Worm (Caenorhabditis elegans) whole organism, midembryonic: Measurements from ENCODE around the gene bbs-8.

Experiments
- T22C8.4 ChIP-seq: fragments of 200-800 bp; sonication (Bioruptor generic); IDR thresholded peaks from 2 replicates; pipeline ENCODE4 v1.3.6; 2022; ENCODE audit warnings: missing genetic modification characterization, missing compliant biosample characterization
- cog-1 ChIP-seq: sonication (generic microtip); optimal IDR thresholded peaks from 2 replicates; lab custom pipeline; 2016; ENCODE audit warnings: missing genetic modification characterization, missing compliant biosample characterization
- flt-1 ChIP-seq: fragments of 200-800 bp; sonication (Bioruptor generic); IDR thresholded peaks from 2 replicates; pipeline ENCODE4 v1.3.6; 2022; ENCODE audit warnings: missing genetic modification characterization, missing compliant biosample characterization
- klf-2 ChIP-seq: fragments of 200-800 bp; sonication (Bioruptor generic); conservative IDR thresholded peaks from 2 replicates; pipeline ENCODE4 v1.3.6; 2022; ENCODE audit warnings: missing genetic modification reagents, missing genetic modification characterization, missing compliant biosample characterization
- med-1 ChIP-seq: sonication (generic microtip); optimal IDR thresholded peaks from 2 replicates; lab custom pipeline; 2017; ENCODE audit warnings: missing genetic modification characterization, mild to moderate bottlenecking, missing compliant biosample characterization, antibody characterized with exemption, missing genetic modification reagents; ENCODE audit not compliant: insufficient read depth
- ref-1 ChIP-seq: fragments of 200-800 bp; sonication (Bioruptor generic); conservative IDR thresholded peaks from 2 replicates; pipeline ENCODE4 v1.3.6; 2022; ENCODE audit warnings: missing genetic modification reagents, missing genetic modification characterization, missing compliant biosample characterization
- tab-1 ChIP-seq: fragments of 200-800 bp; sonication (Bioruptor generic); IDR thresholded peaks from 2 replicates; pipeline ENCODE4 v1.3.6; 2022; ENCODE audit warnings: missing genetic modification characterization, missing compliant biosample characterization
- ztf-23 ChIP-seq: fragments of 200-800 bp; sonication (Bioruptor generic); IDR thresholded peaks from 2 replicates; pipeline ENCODE4 v1.3.6; 2022; ENCODE audit warnings: missing genetic modification reagents, missing genetic modification characterization, missing compliant biosample characterization
- ztf-29 ChIP-seq: fragments of 200-800 bp; sonication (Bioruptor generic); IDR thresholded peaks from 2 replicates; pipeline ENCODE4 v1.3.6; 2022; ENCODE audit warnings: missing genetic modification reagents, missing genetic modification characterization, missing compliant biosample characterization

bbs-8 gene

DNA sequence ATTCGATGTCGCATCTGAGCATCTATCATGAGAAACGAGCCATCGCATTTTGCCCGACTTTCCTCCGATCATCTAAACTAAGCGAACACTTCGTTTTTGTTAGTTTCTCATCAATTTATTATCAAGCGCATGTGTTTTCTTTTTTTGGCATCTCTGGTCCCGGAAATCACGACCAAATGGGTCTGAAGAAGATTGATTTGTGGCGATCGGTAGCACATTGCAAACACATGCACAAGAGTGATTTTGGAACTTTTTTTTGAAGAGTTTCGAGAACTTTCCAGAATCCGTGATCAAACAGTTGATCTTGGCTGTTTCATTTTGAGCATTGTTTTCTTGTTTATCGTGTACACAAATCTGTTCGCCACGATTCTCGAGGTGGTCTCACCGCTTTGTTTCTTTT lies 11.6 kb downstream of the bbs-8 start:
- TF ChIP-seq ref-1 (GFP tag; lab: Robert Waterston, UW) (no peak), cog-1 (tag; lab: Kevin White, UChicago) (no peak)

DNA sequence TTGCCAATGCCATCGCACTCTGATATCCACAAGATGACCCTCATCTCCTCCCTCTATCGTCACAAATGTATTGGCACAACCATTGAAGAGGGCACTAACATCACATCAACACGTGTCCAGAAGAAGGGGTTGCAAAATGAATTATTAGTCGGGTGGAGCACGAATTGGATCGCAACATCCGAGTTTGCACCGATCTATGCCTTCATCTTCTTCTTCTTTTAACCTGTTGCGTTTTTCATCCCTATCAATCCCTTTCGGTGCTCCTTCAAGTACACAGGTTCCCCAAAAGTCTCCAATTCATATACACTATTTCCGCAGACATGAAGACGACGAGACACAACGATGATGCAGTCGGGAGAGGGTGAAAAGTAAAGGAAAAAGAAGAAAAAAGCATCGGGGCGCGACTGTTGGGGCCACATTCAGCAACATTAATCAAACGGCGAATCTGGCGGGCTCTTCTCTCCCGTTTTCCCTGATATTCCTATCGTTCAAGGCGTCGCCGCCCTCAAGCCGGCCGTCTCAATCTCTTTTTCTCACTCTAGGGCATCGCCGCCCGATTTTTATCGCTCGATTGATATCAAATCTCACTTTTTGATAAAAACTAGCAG lies 13.3 kb downstream of the bbs-8 start:
- TF ChIP-seq klf-2 (GFP tag; lab: Robert Waterston, UW) (0 out of 2 replicates have a peak, but pooled peaks have one; percentile 16), ref-1 (GFP tag; lab: Robert Waterston, UW) (no peak), tab-1 (GFP tag; lab: Robert Waterston, UW) (no peak)

DNA sequence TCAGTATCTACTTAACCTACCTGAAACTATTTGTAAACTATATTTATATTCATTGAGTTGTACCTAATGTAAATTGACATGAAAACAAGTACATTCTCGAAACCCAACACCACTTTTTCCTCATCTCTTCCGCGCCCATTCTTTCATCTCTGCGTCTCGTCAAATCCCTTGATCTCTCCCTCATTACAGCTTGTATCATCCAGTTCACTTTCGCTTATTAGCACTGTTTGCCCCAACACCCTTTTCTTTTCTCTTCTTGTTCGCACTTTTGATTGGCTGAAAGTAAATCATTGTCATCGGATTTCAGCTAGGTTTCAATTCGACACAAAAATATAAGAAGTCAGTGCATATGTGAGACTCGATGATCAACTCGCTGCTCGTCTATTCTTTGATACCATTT lies 20.1 kb downstream of the bbs-8 start, which contains the start of gene T25F10.3:
Gene T25F10.3, plus strand, starts transcription at position 308 of the 400 bp plus-strand sequence.
- TF ChIP-seq ref-1 (GFP tag; lab: Robert Waterston, UW) (no peak), ztf-23 (GFP tag; lab: Robert Waterston, UW) (no peak), cog-1 (tag; lab: Kevin White, UChicago) (no peak), flt-1 (GFP tag; lab: Robert Waterston, UW) (no peak), ztf-29 (GFP tag; lab: Robert Waterston, UW) (no peak), klf-2 (GFP tag; lab: Robert Waterston, UW) (no peak), med-1 (no peak), tab-1 (GFP tag; lab: Robert Waterston, UW) (no peak), T22C8.4 (GFP tag; lab: Robert Waterston, UW) (no peak)

DNA sequence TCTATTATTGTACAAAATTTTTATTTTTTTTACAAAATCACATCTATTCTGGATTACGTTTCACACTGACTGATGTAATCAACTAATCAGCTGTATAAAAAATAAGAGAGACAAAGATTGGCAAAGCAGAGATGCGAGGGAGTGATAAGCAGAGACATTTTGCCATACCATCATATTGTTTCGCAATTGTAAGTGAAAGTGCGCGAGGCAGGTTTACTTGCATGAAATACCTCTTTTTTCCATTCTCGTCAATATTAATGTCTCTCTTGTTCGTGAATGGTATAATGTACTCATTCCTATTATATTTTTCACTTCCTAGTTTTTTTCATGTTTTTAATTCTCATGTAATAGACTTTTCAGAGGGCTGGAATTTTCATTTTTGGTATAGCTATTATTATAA lies 28.0 kb downstream of the bbs-8 start:
- TF ChIP-seq med-1 (no peak), ref-1 (GFP tag; lab: Robert Waterston, UW) (no peak), cog-1 (tag; lab: Kevin White, UChicago) (no peak), ztf-23 (GFP tag; lab: Robert Waterston, UW) (no peak), T22C8.4 (GFP tag; lab: Robert Waterston, UW) (no peak), flt-1 (GFP tag; lab: Robert Waterston, UW) (no peak), ztf-29 (GFP tag; lab: Robert Waterston, UW) (no peak), klf-2 (GFP tag; lab: Robert Waterston, UW) (no peak), tab-1 (GFP tag; lab: Robert Waterston, UW) (no peak)

DNA sequence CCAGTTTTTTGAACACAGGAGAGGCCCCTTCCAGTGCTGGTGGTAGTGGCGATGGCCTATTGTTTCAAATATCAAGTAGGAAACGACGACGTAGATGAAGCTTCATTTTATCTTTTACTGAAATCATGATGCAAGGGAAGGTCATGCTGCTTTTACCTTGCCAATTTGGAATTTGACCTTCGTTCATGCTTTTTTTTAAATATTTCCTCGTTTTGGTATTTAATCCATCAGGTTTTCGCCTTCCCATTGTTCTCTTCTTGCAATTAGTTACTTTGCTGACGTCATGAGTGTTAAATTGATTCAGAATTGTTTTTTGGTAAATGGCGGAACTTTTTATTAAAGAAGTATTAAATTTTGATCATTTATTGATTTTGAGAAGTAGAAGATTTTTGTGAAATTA lies 28.8 kb downstream of the bbs-8 start:
- TF ChIP-seq cog-1 (tag; lab: Kevin White, UChicago) (no peak), tab-1 (GFP tag; lab: Robert Waterston, UW) (no peak), flt-1 (GFP tag; lab: Robert Waterston, UW) (no peak), ztf-23 (GFP tag; lab: Robert Waterston, UW) (no peak), klf-2 (GFP tag; lab: Robert Waterston, UW) (no peak), T22C8.4 (GFP tag; lab: Robert Waterston, UW) (no peak), ztf-29 (GFP tag; lab: Robert Waterston, UW) (no peak), ref-1 (GFP tag; lab: Robert Waterston, UW) (no peak), med-1 (no peak)

DNA sequence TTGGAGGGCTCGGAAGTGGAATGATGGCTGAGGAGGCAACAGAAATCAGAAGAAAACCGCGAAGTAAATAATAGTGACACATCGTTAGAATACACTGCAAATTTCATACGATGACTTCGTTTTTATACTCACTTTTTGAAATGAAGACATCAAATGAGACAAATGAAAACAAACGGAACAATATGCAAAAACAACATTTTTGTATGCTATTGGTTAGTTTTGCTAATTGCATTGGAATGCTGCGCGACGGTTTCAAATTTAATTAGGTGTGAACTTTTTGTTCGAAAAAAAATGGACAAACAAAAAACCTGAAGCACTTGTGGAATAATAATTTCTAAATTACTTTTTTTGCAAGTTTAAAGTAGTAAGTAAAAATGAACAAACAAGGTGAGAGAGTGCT lies 31.9 kb downstream of the bbs-8 start, which contains the start of gene grl-8:
Gene grl-8, minus strand, starts transcription at position 101 of the 400 bp plus-strand sequence.
- TF ChIP-seq ref-1 (GFP tag; lab: Robert Waterston, UW) = no peak
- no peak for TF ChIP-seq ztf-29 (GFP tag; lab: Robert Waterston, UW)
- no peak for TF ChIP-seq med-1

DNA sequence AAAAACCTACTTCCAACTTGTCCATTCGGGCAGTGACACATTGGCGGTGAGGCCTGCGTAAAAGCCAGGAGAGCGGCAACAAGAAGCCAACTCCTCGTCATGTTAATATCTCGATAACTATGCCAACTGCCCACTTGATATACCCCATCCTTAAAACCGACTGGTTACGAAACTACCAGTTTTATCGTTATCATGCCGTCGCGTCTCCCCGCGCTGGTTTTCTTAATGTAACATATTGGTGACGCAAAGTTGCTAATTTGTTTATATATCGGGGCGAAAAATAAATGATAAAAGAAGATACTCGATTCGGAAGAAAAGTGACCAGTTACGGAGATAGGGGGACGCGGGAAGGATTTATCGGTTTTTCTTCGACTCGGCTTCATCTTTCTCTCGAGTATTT lies 33.3 kb downstream of the bbs-8 start, which contains the start of gene grl-9:
Gene grl-9, minus strand, starts transcription at position 101 of the 400 bp plus-strand sequence.
- TF ChIP-seq ref-1 (GFP tag; lab: Robert Waterston, UW) (no peak), klf-2 (GFP tag; lab: Robert Waterston, UW) (no peak), ztf-29 (GFP tag; lab: Robert Waterston, UW) (no peak), cog-1 (tag; lab: Kevin White, UChicago) (no peak), ztf-23 (GFP tag; lab: Robert Waterston, UW) (no peak), med-1 (no peak), flt-1 (GFP tag; lab: Robert Waterston, UW) (no peak), T22C8.4 (GFP tag; lab: Robert Waterston, UW) (no peak), tab-1 (GFP tag; lab: Robert Waterston, UW) (no peak)

DNA sequence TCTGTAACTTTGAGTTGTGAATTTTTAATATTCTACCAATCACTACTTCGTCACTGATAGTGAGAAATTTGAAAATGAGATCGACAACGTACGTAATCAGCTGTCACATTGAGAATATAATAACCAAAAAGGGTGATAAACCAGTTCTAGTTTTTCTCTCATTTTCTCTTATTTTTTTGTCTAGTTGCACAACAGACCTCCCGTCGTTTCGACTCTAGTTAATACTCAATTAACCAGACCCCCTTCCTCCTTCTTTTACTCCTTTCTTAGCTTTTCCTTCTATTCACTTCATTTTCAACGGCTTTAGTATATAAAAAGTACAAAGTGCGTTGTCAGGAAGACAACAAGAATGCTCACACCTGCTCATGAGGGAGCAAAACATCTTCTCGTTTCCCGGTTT lies 37.6 kb downstream of the bbs-8 start, which contains the start of gene ZC487.1:
Gene ZC487.1, plus strand, starts transcription at position 301 of the 400 bp plus-strand sequence.
- TF ChIP-seq ztf-23 (GFP tag; lab: Robert Waterston, UW) (no peak), flt-1 (GFP tag; lab: Robert Waterston, UW) (no peak), T22C8.4 (GFP tag; lab: Robert Waterston, UW) (no peak), ztf-29 (GFP tag; lab: Robert Waterston, UW) (no peak)

DNA sequence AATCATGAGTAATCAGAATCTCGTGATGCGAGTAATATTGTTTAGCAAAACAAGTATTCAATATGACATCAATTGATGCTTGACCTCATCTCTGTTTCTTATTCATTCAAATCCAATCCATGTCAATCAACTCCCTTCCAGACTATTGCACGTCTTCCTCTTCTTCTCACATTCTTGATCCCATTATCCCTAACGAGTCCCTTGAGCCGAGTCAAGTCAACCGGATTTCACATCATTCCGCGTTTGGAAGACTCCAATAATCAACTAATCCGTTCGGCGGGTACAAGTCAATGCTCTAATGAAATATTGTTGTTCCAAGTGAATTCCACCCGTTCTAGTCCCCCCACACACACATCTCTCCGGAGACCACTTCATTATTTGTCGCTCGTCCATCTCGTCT lies 38.6 kb downstream of the bbs-8 start:
- TF ChIP-seq flt-1 (GFP tag; lab: Robert Waterston, UW) (no peak), ref-1 (GFP tag; lab: Robert Waterston, UW) (no peak), klf-2 (GFP tag; lab: Robert Waterston, UW) (no peak), ztf-29 (GFP tag; lab: Robert Waterston, UW) (no peak), ztf-23 (GFP tag; lab: Robert Waterston, UW) (no peak), T22C8.4 (GFP tag; lab: Robert Waterston, UW) (no peak), cog-1 (tag; lab: Kevin White, UChicago) (no peak), tab-1 (GFP tag; lab: Robert Waterston, UW) (no peak), med-1 (no peak)

DNA sequence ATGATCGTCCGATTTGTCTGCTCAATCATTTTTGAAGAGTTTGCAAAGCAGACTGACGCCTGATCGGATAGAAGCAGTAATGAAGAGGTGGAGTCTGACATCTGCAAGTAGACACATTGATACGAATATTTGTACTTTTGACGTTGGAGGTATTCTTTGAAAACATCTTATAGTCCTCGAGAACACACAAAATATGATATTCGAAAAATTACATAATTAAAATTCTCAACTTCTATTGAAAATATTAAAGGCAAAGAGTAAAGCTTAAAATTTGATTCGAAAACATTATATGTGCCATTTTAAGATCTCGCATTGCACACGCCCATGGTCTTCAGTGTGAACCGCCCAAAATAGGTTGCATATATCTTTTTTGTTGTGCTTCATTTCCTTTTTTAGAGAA lies 42.5 kb downstream of the bbs-8 start, which contains the start of gene ZC487.2:
Gene ZC487.2, minus strand, starts transcription at position 101 of the 400 bp plus-strand sequence.
- TF ChIP-seq ztf-23 (GFP tag; lab: Robert Waterston, UW) = no peak
